Worm (Caenorhabditis elegans) whole organism, L4 larva: ENCODE data around the gene T04C12.1.

Experiments
- R02D3.7 ChIP-seq: fragments of 150-350 bp; sonication (generic microtip); optimal IDR thresholded peaks from 3 replicates; lab custom pipeline; 2014; ENCODE audit warnings: missing biosample characterization, missing genetic modification characterization
- Y48G9A.11 ChIP-seq: fragments of 200-800 bp; sonication (Bioruptor generic); IDR thresholded peaks from 2 replicates; pipeline ENCODE4 v1.3.6; 2022; ENCODE audit warnings: missing genetic modification reagents, missing genetic modification characterization, missing compliant biosample characterization
- aly-2 ChIP-seq: sonication (generic microtip); optimal IDR thresholded peaks from 2 replicates; lab custom pipeline; 2018; ENCODE audit warnings: missing biosample characterization, missing genetic modification characterization
- ces-1 ChIP-seq: fragments of 150-350 bp; sonication (generic microtip); optimal IDR thresholded peaks from 4 replicates; lab custom pipeline; 2014; ENCODE audit warnings: missing biosample characterization, missing genetic modification reagents, missing genetic modification characterization
- cey-2 ChIP-seq: sonication (generic microtip); optimal IDR thresholded peaks from 3 replicates; lab custom pipeline; 2017; ENCODE audit warnings: missing genetic modification characterization, mild to moderate bottlenecking, missing compliant biosample characterization, antibody characterized with exemption, borderline replicate concordance; ENCODE audit not compliant: insufficient read depth
- fkh-10 ChIP-seq: fragments of 150-350 bp; optimal IDR thresholded peaks from 2 replicates; lab custom pipeline; 2014; ENCODE audit warnings: missing biosample characterization, missing genetic modification reagents, missing genetic modification characterization
- lir-3 ChIP-seq: sonication (generic microtip); optimal IDR thresholded peaks from 2 replicates; lab custom pipeline; 2016; ENCODE audit warnings: mild to moderate bottlenecking, missing genetic modification characterization, missing compliant biosample characterization
- mep-1 ChIP-seq: fragments of 150-350 bp; sonication (generic microtip); optimal IDR thresholded peaks from 3 replicates; lab custom pipeline; 2014; ENCODE audit warnings: missing biosample characterization, missing genetic modification characterization
- nhr-11 ChIP-seq: fragments of 150-350 bp; optimal IDR thresholded peaks from 2 replicates; lab custom pipeline; 2014; ENCODE audit warnings: missing biosample characterization, missing genetic modification characterization
- nhr-28 ChIP-seq: fragments of 150-350 bp; optimal IDR thresholded peaks from 2 replicates; lab custom pipeline; 2014; ENCODE audit warnings: missing biosample characterization, missing genetic modification characterization
- nhr-77 ChIP-seq: fragments of 150-350 bp; optimal IDR thresholded peaks from 2 replicates; lab custom pipeline; 2014; ENCODE audit warnings: missing biosample characterization, missing genetic modification characterization
- pha-4 ChIP-seq, 2 experiments: fragments of 150-350 bp in 1 of 2; fragments of 200-800 bp in 1 of 2; sonication (Bioruptor generic) in 1 of 2; IDR thresholded peaks in 1 of 2; optimal IDR thresholded peaks in 1 of 2; 2 replicates each; pipeline versions ENCODE4 v1.3.6 to Lab custom; 2014 to 2022; ENCODE audit warnings: missing genetic modification characterization in 2 of 2, missing genetic modification reagents in 2 of 2, missing biosample characterization in 1 of 2, missing compliant biosample characterization in 1 of 2
- skn-1 ChIP-seq: fragments of 150-350 bp; optimal IDR thresholded peaks from 2 replicates; lab custom pipeline; 2014; ENCODE audit warnings: missing biosample characterization, missing genetic modification characterization

DNA sequence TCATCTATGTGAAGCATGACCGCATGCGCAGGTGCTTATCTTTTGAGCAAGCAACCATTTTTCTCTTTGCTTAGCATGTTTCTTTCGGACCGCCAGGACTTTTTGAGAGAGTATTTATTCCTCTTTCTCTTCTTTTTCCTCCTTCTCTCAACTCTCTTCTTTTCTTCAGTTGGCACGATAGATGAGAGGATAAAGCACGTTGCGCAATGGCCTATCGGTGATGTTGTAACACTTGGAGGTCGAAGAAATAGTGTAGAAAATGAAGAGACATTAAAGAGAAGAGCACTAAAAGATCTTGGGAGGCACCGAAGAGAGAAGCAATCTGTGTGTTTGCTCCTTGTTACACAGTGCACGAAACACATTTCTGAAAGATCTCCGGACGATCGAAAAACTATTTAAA lies 24.6 kb upstream of the T04C12.1 start:
- TF ChIP-seq lir-3 (tag; lab: Kevin White, UChicago) (no peak), cey-2 (no peak), aly-2 (tag; lab: Kevin White, UChicago) (no peak), Y48G9A.11 (GFP tag; lab: Robert Waterston, UW) (no peak), R02D3.7 (tag; lab: Kevin White, UChicago) (no peak), pha-4 (GFP tag; IDR thresholded peaks at IDR 0.05; lab: Robert Waterston, UW) (no peak), pha-4 (tag; optimal IDR thresholded peaks at IDR 0.05; lab: Kevin White, UChicago) (no peak), mep-1 (no peak), skn-1 (no peak), nhr-11 (tag; lab: Kevin White, UChicago) (peak; percentile 66), nhr-28 (tag; lab: Kevin White, UChicago) (no peak), fkh-10 (no peak), ces-1 (GFP tag; lab: Kevin White, UChicago) (no peak), nhr-77 (tag; lab: Kevin White, UChicago) (no peak)
